Worm (Caenorhabditis elegans) whole organism, L2 larva: Measurements from ENCODE around the gene cest-4.

Source experiments
- elt-3 ChIP-seq: sonication (generic microtip); optimal IDR thresholded peaks from 2 replicates; lab custom pipeline; 2017; ENCODE audit warnings: missing biosample characterization, missing genetic modification characterization
- lin-39 ChIP-seq: fragments of 150-350 bp; optimal IDR thresholded peaks from 2 replicates; lab custom pipeline; 2014; ENCODE audit warnings: missing biosample characterization, missing genetic modification reagents, missing genetic modification characterization
- mdl-1 ChIP-seq, 2 experiments: fragments of 150-350 bp in 1 of 2; sonication (generic microtip) in 1 of 2; optimal IDR thresholded peaks; 2 replicates each; lab custom pipeline; 2017; ENCODE audit warnings: missing biosample characterization in 2 of 2, missing genetic modification characterization in 2 of 2
- nhr-237 ChIP-seq: fragments of 150-350 bp; optimal IDR thresholded peaks from 2 replicates; lab custom pipeline; 2014; ENCODE audit warnings: missing biosample characterization, missing genetic modification characterization
- nhr-6 ChIP-seq: fragments of 150-350 bp; optimal IDR thresholded peaks from 2 replicates; lab custom pipeline; 2014; ENCODE audit warnings: missing biosample characterization, missing genetic modification characterization

DNA sequence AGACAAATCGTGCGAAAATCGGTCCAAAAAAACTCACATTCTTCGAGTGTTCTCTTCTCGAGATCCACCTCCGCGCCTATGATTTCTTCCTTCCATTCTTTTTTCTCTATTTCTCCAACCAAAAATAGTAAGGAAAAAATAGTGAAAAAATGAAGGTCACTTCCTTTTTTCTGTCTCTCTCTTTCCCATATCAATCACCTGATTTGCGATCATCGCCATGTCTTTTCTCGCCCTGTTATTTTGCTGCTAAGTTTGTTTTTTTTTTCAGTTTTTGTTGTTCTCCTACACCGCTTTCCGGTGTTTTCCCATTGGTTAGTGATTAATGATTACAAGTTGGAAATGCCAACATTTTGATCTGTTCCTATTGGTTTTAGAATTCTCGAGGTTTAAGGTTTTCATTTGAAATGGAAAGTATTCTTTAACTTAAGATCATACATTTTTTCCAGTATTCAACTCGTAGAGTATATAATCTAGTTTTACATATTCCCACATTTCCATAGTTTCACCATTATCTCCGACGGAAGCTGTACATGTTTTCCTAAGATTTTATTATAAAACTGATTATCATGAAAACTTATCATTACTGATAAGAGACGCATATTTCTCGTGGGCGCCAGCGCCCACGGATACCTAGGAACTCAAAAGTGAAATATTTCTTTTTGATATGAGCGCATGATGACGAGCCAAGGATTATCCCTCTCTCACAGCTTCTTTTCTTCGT lies 39.6 kb upstream of the cest-4 start:
- no peak for TF ChIP-seq nhr-6 (tag; lab: Kevin White, UChicago)
- TF ChIP-seq elt-3 (tag; lab: Kevin White, UChicago): no peak
- TF ChIP-seq lin-39 (tag; lab: Kevin White, UChicago): no peak
- TF ChIP-seq nhr-237 (tag; lab: Kevin White, UChicago): no peak
- TF ChIP-seq mdl-1 (tag; optimal IDR thresholded peaks at IDR 0.05; lab: Kevin White, UChicago): no peak
